Worm (Caenorhabditis elegans) whole organism, L4 larva: Measurements from ENCODE around the gene R11D1.13.

ENCODE experiments used
- F26F4.8 ChIP-seq: fragments of 200-800 bp; sonication (Bioruptor generic); conservative IDR thresholded peaks from 2 replicates; pipeline ENCODE4 v1.3.6; 2022; ENCODE audit warnings: missing genetic modification characterization, missing compliant biosample characterization
- F37D6.2 ChIP-seq: sonication (generic microtip); optimal IDR thresholded peaks from 2 replicates; lab custom pipeline; 2016; ENCODE audit warnings: mild to moderate bottlenecking, missing genetic modification characterization, missing compliant biosample characterization
- F49E8.2 ChIP-seq: sonication (generic microtip); optimal IDR thresholded peaks from 2 replicates; lab custom pipeline; 2016; ENCODE audit warnings: missing compliant biosample characterization, mild to moderate bottlenecking, missing genetic modification characterization, borderline replicate concordance
- Y48G9A.11 ChIP-seq: fragments of 200-800 bp; sonication (Bioruptor generic); IDR thresholded peaks from 2 replicates; pipeline ENCODE4 v1.3.6; 2022; ENCODE audit warnings: missing genetic modification reagents, missing genetic modification characterization, missing compliant biosample characterization
- Y5F2A.4 ChIP-seq: fragments of 200-800 bp; sonication (Bioruptor generic); optimal IDR thresholded peaks from 2 replicates; lab custom pipeline; 2018; ENCODE audit warnings: mild to moderate bottlenecking, missing genetic modification characterization, missing compliant biosample characterization
- Y75B8A.6 ChIP-seq: fragments of 200-800 bp; sonication (Bioruptor generic); IDR thresholded peaks from 2 replicates; pipeline ENCODE4 v1.3.6; 2022; ENCODE audit warnings: missing genetic modification reagents, missing genetic modification characterization, missing compliant biosample characterization
- ZK337.2 ChIP-seq: fragments of 200-800 bp; sonication (Bioruptor generic); IDR thresholded peaks from 2 replicates; pipeline ENCODE4 v1.3.6; 2022; ENCODE audit warnings: missing genetic modification reagents, missing genetic modification characterization, missing compliant biosample characterization
- aha-1 ChIP-seq: fragments of 150-350 bp; peaks from one replicate; lab custom pipeline; 2014; ENCODE audit warnings: missing biosample characterization, missing genetic modification characterization
- aly-2 ChIP-seq: sonication (generic microtip); optimal IDR thresholded peaks from 2 replicates; lab custom pipeline; 2018; ENCODE audit warnings: missing biosample characterization, missing genetic modification characterization
- attf-4 ChIP-seq: sonication (generic microtip); optimal IDR thresholded peaks from 3 replicates; lab custom pipeline; 2017; ENCODE audit warnings: missing biosample characterization, missing genetic modification characterization
- cey-2 ChIP-seq: sonication (generic microtip); optimal IDR thresholded peaks from 3 replicates; lab custom pipeline; 2017; ENCODE audit warnings: missing genetic modification characterization, mild to moderate bottlenecking, missing compliant biosample characterization, antibody characterized with exemption, borderline replicate concordance; ENCODE audit not compliant: insufficient read depth
- daf-8 ChIP-seq: fragments of 200-800 bp; sonication (Bioruptor generic); IDR thresholded peaks from 2 replicates; pipeline ENCODE4 v1.3.6; 2022; ENCODE audit warnings: missing genetic modification characterization, missing compliant biosample characterization
- dmd-8 ChIP-seq: fragments of 200-800 bp; sonication (Bioruptor generic); IDR thresholded peaks from 2 replicates; pipeline ENCODE4 v1.3.6; 2022; ENCODE audit warnings: missing genetic modification characterization, missing compliant biosample characterization
- egl-27 ChIP-seq: sonication (generic microtip); optimal IDR thresholded peaks from 3 replicates; lab custom pipeline; 2017; ENCODE audit warnings: missing biosample characterization, missing genetic modification reagents, missing genetic modification characterization
- fkh-10 ChIP-seq: fragments of 150-350 bp; optimal IDR thresholded peaks from 2 replicates; lab custom pipeline; 2014; ENCODE audit warnings: missing biosample characterization, missing genetic modification reagents, missing genetic modification characterization
- hif-1 ChIP-seq, 2 experiments: sonication (generic microtip); optimal IDR thresholded peaks; 2 replicates each; lab custom pipeline; 2016 to 2017; ENCODE audit warnings: missing compliant biosample characterization in 2 of 2, missing genetic modification characterization in 2 of 2, missing genetic modification reagents in 2 of 2, missing genotype in 2 of 2, mild to moderate bottlenecking in 1 of 2
- hlh-30 ChIP-seq: sonication (generic microtip); optimal IDR thresholded peaks from 2 replicates; lab custom pipeline; 2017; ENCODE audit warnings: antibody characterized with exemption, mild to moderate bottlenecking, missing genetic modification characterization, missing compliant biosample characterization; ENCODE audit not compliant: insufficient read depth
- hmg-1.1 ChIP-seq: fragments of 200-800 bp; sonication (Bioruptor generic); IDR thresholded peaks from 2 replicates; pipeline ENCODE4 v1.3.6; 2022; ENCODE audit warnings: missing genetic modification reagents, missing genetic modification characterization, missing compliant biosample characterization
- lin-29 ChIP-seq: fragments of 200-800 bp; sonication (Bioruptor generic); IDR thresholded peaks from 2 replicates; pipeline ENCODE4 v1.3.6; 2022; ENCODE audit warnings: missing genetic modification reagents, missing genetic modification characterization, missing compliant biosample characterization
- lin-38 ChIP-seq: fragments of 200-800 bp; sonication (Bioruptor generic); IDR thresholded peaks from 2 replicates; pipeline ENCODE4 v1.3.6; 2022; ENCODE audit warnings: missing genetic modification reagents, missing genetic modification characterization, missing compliant biosample characterization
- lin-39 ChIP-seq: fragments of 150-350 bp; optimal IDR thresholded peaks from 2 replicates; lab custom pipeline; 2014; ENCODE audit warnings: missing biosample characterization, missing genetic modification reagents, missing genetic modification characterization
- madf-5 ChIP-seq, 2 experiments: fragments of 200-800 bp; sonication (Bioruptor generic); IDR thresholded peaks; 2 replicates each; pipeline ENCODE4 v1.3.6; 2022; ENCODE audit warnings: missing compliant biosample characterization in 2 of 2, missing genetic modification characterization in 2 of 2
- mep-1 ChIP-seq: fragments of 150-350 bp; sonication (generic microtip); optimal IDR thresholded peaks from 3 replicates; lab custom pipeline; 2014; ENCODE audit warnings: missing biosample characterization, missing genetic modification characterization
- mxl-2 ChIP-seq: fragments of 200-800 bp; sonication (Bioruptor generic); conservative IDR thresholded peaks from 2 replicates; pipeline ENCODE4 v1.3.6; 2022; ENCODE audit warnings: missing genetic modification reagents, missing genetic modification characterization, missing compliant biosample characterization
- nhr-111 ChIP-seq: fragments of 200-800 bp; sonication (Bioruptor generic); optimal IDR thresholded peaks from 2 replicates; lab custom pipeline; 2018; ENCODE audit warnings: mild to moderate bottlenecking, missing genetic modification characterization, missing compliant biosample characterization
- nhr-41 ChIP-seq: fragments of 200-800 bp; sonication (Bioruptor generic); IDR thresholded peaks from 2 replicates; pipeline ENCODE4 v1.3.6; 2022; ENCODE audit warnings: missing genetic modification reagents, missing genetic modification characterization, missing compliant biosample characterization
- nhr-76 ChIP-seq: fragments of 150-350 bp; optimal IDR thresholded peaks from 2 replicates; lab custom pipeline; 2014; ENCODE audit warnings: missing biosample characterization, missing genetic modification characterization
- nhr-77 ChIP-seq: fragments of 150-350 bp; optimal IDR thresholded peaks from 2 replicates; lab custom pipeline; 2014; ENCODE audit warnings: missing biosample characterization, missing genetic modification characterization
- pha-4 ChIP-seq, 2 experiments: fragments of 150-350 bp in 1 of 2; fragments of 200-800 bp in 1 of 2; sonication (Bioruptor generic) in 1 of 2; IDR thresholded peaks in 1 of 2; optimal IDR thresholded peaks in 1 of 2; 2 replicates each; pipeline versions ENCODE4 v1.3.6 to Lab custom; 2014 to 2022; ENCODE audit warnings: missing genetic modification characterization in 2 of 2, missing genetic modification reagents in 2 of 2, missing biosample characterization in 1 of 2, missing compliant biosample characterization in 1 of 2
- pqm-1 ChIP-seq: sonication (generic microtip); optimal IDR thresholded peaks from 2 replicates; lab custom pipeline; 2017; ENCODE audit warnings: missing biosample characterization, missing genetic modification characterization
- rbr-2 ChIP-seq: sonication (generic microtip); optimal IDR thresholded peaks from 2 replicates; lab custom pipeline; 2016; ENCODE audit warnings: missing genotype, missing genetic modification characterization, missing compliant biosample characterization
- saeg-2 ChIP-seq: fragments of 200-800 bp; sonication (Bioruptor generic); IDR thresholded peaks from 2 replicates; pipeline ENCODE4 v1.3.6; 2022; ENCODE audit warnings: missing genetic modification reagents, missing genetic modification characterization, missing compliant biosample characterization
- sdz-12 ChIP-seq: fragments of 200-800 bp; sonication (Bioruptor generic); optimal IDR thresholded peaks from 2 replicates; lab custom pipeline; 2018; ENCODE audit warnings: mild to moderate bottlenecking, missing genetic modification characterization, missing compliant biosample characterization
- skn-1 ChIP-seq: fragments of 150-350 bp; optimal IDR thresholded peaks from 2 replicates; lab custom pipeline; 2014; ENCODE audit warnings: missing biosample characterization, missing genetic modification characterization
- spr-1 ChIP-seq: sonication (generic microtip); optimal IDR thresholded peaks from 2 replicates; lab custom pipeline; 2016; ENCODE audit warnings: mild to moderate bottlenecking, missing genetic modification characterization, missing compliant biosample characterization
- spr-3 ChIP-seq: fragments of 200-800 bp; sonication (Bioruptor generic); optimal IDR thresholded peaks from 2 replicates; lab custom pipeline; 2018; ENCODE audit warnings: mild to moderate bottlenecking, missing genetic modification characterization, missing compliant biosample characterization
- tag-97 ChIP-seq: fragments of 200-800 bp; sonication (Bioruptor generic); IDR thresholded peaks from 2 replicates; pipeline ENCODE4 v1.3.6; 2022; ENCODE audit warnings: missing genetic modification characterization, missing compliant biosample characterization
- unc-39 ChIP-seq: sonication (generic microtip); optimal IDR thresholded peaks from 2 replicates; lab custom pipeline; 2017; ENCODE audit warnings: missing biosample characterization, missing genetic modification characterization
- vab-7 ChIP-seq: fragments of 200-800 bp; sonication (Bioruptor generic); IDR thresholded peaks from 2 replicates; pipeline ENCODE4 v1.3.6; 2022; ENCODE audit warnings: missing genetic modification reagents, missing genetic modification characterization, missing compliant biosample characterization
- zfp-3 ChIP-seq: fragments of 200-800 bp; sonication (Bioruptor generic); conservative IDR thresholded peaks from 2 replicates; pipeline ENCODE4 v1.3.6; 2022; ENCODE audit warnings: missing genetic modification reagents, missing genetic modification characterization, missing compliant biosample characterization
- zip-2 ChIP-seq: fragments of 150-350 bp; optimal IDR thresholded peaks from 2 replicates; lab custom pipeline; 2014; ENCODE audit warnings: missing biosample characterization, missing genetic modification characterization
- ztf-11 ChIP-seq: fragments of 150-350 bp; optimal IDR thresholded peaks from 2 replicates; lab custom pipeline; 2014; ENCODE audit warnings: missing biosample characterization, missing genetic modification characterization

R11D1.13 gene

ce11 chrV:12716447-12716846, 10.5 kb upstream of the R11D1.13 start, which contains the start of gene str-178:
Gene str-178 (minus strand): TSS chrV:12716547.
- TF ChIP-seq unc-39 (tag; lab: Kevin White, UChicago) (no peak), cey-2 (tag; lab: Kevin White, UChicago) (no peak), nhr-41 (no peak), dmd-8 (no peak), lin-29 (GFP tag; lab: Robert Waterston, UW) (no peak), vab-7 (GFP tag; lab: Robert Waterston, UW) (no peak), lin-39 (tag; lab: Kevin White, UChicago) (no peak), tag-97 (GFP tag; lab: Robert Waterston, UW) (no peak), attf-4 (tag; lab: Kevin White, UChicago) (no peak), pqm-1 (tag; lab: Kevin White, UChicago) (no peak), Y5F2A.4 (GFP tag; lab: Kevin White, UChicago) (no peak), nhr-77 (tag; lab: Kevin White, UChicago) (no peak), Y48G9A.11 (GFP tag; lab: Robert Waterston, UW) (no peak), F26F4.8 (GFP tag; lab: Robert Waterston, UW) (no peak), rbr-2 (tag; lab: Kevin White, UChicago) (no peak), sdz-12 (no peak), mxl-2 (no peak), Y75B8A.6 (GFP tag; lab: Robert Waterston, UW) (no peak), hmg-1.1 (GFP tag; lab: Robert Waterston, UW) (no peak), hif-1 (tag; optimal IDR thresholded peaks at IDR 0.05; lab: Kevin White, UChicago) (no peak)
- TF ChIP-seq, all 104 proteins: peak for 0

- no peak for TF ChIP-seq skn-1 (tag; lab: Kevin White, UChicago)
- TF ChIP-seq aha-1 (tag; lab: Kevin White, UChicago): peak; percentile 56
These were observed 8.3 kb upstream of the R11D1.13 start, which contains the start of gene str-181 for ce11 chrV:12718622-12719021. Gene str-181 (minus strand): TSS chrV:12718722.

- TF ChIP-seq F49E8.2 (tag; lab: Kevin White, UChicago) (no peak), egl-27 (no peak), pha-4 (GFP tag; IDR thresholded peaks at IDR 0.05; lab: Robert Waterston, UW) (no peak), pha-4 (tag; optimal IDR thresholded peaks at IDR 0.05; lab: Kevin White, UChicago) (no peak), zip-2 (no peak), madf-5 (GFP tag; IDR thresholded peaks at IDR 0.05; lab: Robert Waterston, UW) (no peak), nhr-111 (no peak), nhr-77 (tag; lab: Kevin White, UChicago) (no peak)
These were observed 7.2 kb upstream of the R11D1.13 start, which contains the start of gene R11D1.7 for ce11 chrV:12719713-12720112. Gene R11D1.7 (plus strand): TSS chrV:12720013.

- TF ChIP-seq lin-38 (GFP tag; lab: Robert Waterston, UW): no peak
- no peak for TF ChIP-seq F26F4.8 (GFP tag; lab: Robert Waterston, UW)
- no peak for TF ChIP-seq daf-8 (GFP tag; lab: Robert Waterston, UW)
- no peak for TF ChIP-seq ztf-11 (tag; lab: Kevin White, UChicago)
- TF ChIP-seq spr-3 (GFP tag; lab: Kevin White, UChicago): no peak
- no peak for TF ChIP-seq dmd-8
- TF ChIP-seq nhr-111: no peak
- no peak for TF ChIP-seq unc-39 (tag; lab: Kevin White, UChicago)
- no peak for TF ChIP-seq mep-1 (tag; lab: Kevin White, UChicago)
- no peak for TF ChIP-seq tag-97 (GFP tag; lab: Robert Waterston, UW)
- TF ChIP-seq ZK337.2: no peak
- TF ChIP-seq spr-1 (tag; lab: Kevin White, UChicago): no peak
- no peak for TF ChIP-seq pqm-1 (tag; lab: Kevin White, UChicago)
- no peak for TF ChIP-seq fkh-10 (GFP tag; lab: Kevin White, UChicago)
- no peak for TF ChIP-seq saeg-2
- no peak for TF ChIP-seq hlh-30 (tag; lab: Kevin White, UChicago)
- TF ChIP-seq F37D6.2 (tag; lab: Kevin White, UChicago): no peak
- TF ChIP-seq aly-2 (tag; lab: Kevin White, UChicago): no peak
- no peak for TF ChIP-seq nhr-76 (tag; lab: Kevin White, UChicago)
- TF ChIP-seq zfp-3 (GFP tag; lab: Robert Waterston, UW): no peak
- TF ChIP-seq, all 104 proteins: peak for 0
These were observed 1.1 kb upstream of the R11D1.13 start, which contains the start of gene R11D1.12 for ce11 chrV:12725893-12726292. Gene R11D1.12 (minus strand): TSS chrV:12725993.
